Worm (Caenorhabditis elegans) whole organism, young adult: ENCODE results near the gene F47B8.3.

Source experiments
- D2030.7 ChIP-seq: fragments of 200-800 bp; sonication (Bioruptor generic); IDR thresholded peaks from 2 replicates; pipeline ENCODE4 v1.3.6; 2022; ENCODE audit warnings: missing genetic modification reagents, missing genetic modification characterization, missing compliant biosample characterization
- ama-1 ChIP-seq, 3 experiments: fragments of 150-350 bp in 1 of 3; sonication (generic microtip) in 2 of 3; optimal IDR thresholded peaks; 2 replicates each; lab custom pipeline; 2014 to 2018; ENCODE audit warnings: missing biosample characterization in 2 of 3, missing genetic modification characterization in 2 of 3, missing genetic modification reagents in 2 of 3
- athp-1 ChIP-seq: sonication (generic microtip); optimal IDR thresholded peaks from 2 replicates; lab custom pipeline; 2017; ENCODE audit warnings: mild to moderate bottlenecking, missing genetic modification characterization, missing compliant biosample characterization
- dpl-1 ChIP-seq: fragments of 150-350 bp; optimal IDR thresholded peaks from 2 replicates; lab custom pipeline; 2014; ENCODE audit warnings: missing biosample characterization, missing genetic modification reagents, missing genetic modification characterization
- egl-44 ChIP-seq: fragments of 200-800 bp; sonication (Bioruptor generic); IDR thresholded peaks from 2 replicates; pipeline ENCODE4 v1.3.6; 2022; ENCODE audit warnings: missing genetic modification reagents, missing genetic modification characterization, missing compliant biosample characterization
- fkh-3 ChIP-seq: sonication (generic microtip); optimal IDR thresholded peaks from 2 replicates; lab custom pipeline; 2016; ENCODE audit warnings: mild to moderate bottlenecking, missing genetic modification characterization, missing compliant biosample characterization
- hlh-12 ChIP-seq: sonication (generic microtip); optimal IDR thresholded peaks from 2 replicates; lab custom pipeline; 2016; ENCODE audit warnings: missing genetic modification characterization, missing compliant biosample characterization
- lsy-27 ChIP-seq: sonication (generic microtip); optimal IDR thresholded peaks from 2 replicates; lab custom pipeline; 2017; ENCODE audit warnings: missing genetic modification characterization, mild to moderate bottlenecking, missing compliant biosample characterization, antibody characterized with exemption, missing genotype, borderline replicate concordance; ENCODE audit not compliant: insufficient read depth
- mcd-1 ChIP-seq: fragments of 200-800 bp; sonication (Bioruptor generic); IDR thresholded peaks from 2 replicates; pipeline ENCODE4 v1.3.6; 2022; ENCODE audit warnings: missing genetic modification reagents, missing genetic modification characterization, missing compliant biosample characterization
- nfya-2 ChIP-seq: fragments of 200-800 bp; sonication (Bioruptor generic); IDR thresholded peaks from 2 replicates; pipeline ENCODE4 v1.3.6; 2022; ENCODE audit warnings: missing genetic modification reagents, missing genetic modification characterization, missing compliant biosample characterization
- nhr-80 ChIP-seq: sonication (generic microtip); optimal IDR thresholded peaks from 2 replicates; lab custom pipeline; 2016; ENCODE audit warnings: missing genetic modification characterization, missing compliant biosample characterization
- pbrm-1 ChIP-seq: fragments of 200-800 bp; sonication (Bioruptor generic); IDR thresholded peaks from 2 replicates; pipeline ENCODE4 v1.3.6; 2022; ENCODE audit warnings: missing genetic modification reagents, missing genetic modification characterization, missing compliant biosample characterization
- unc-62 ChIP-seq: fragments of 150-350 bp; optimal IDR thresholded peaks from 2 replicates; lab custom pipeline; 2014; ENCODE audit warnings: missing biosample characterization, missing genetic modification reagents, missing genetic modification characterization

DNA sequence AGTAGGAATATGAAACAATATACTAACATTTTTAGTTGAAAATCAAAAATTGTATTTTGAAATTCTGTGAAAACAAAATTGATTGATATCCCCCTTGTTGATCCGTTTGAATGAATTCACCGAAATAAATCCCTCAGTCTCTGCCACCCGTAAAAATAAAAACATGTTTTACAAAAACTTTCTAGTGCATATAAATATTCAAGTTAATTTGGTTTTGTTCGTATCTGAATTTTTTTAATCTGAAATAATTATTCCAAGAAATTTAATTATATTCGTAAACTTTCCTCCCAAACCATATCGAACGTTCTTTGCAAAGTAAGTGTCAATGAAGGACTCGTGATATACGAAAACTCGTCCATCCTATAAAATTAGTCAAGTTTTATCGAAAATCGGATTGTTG is 49.8 kb downstream of the F47B8.3 start, which contains the start of gene F40G12.6:
- TF ChIP-seq ama-1 (optimal IDR thresholded peaks at IDR 0.05; lab: Kevin White, UChicago), result no peak
- TF ChIP-seq ama-1 (GFP tag; optimal IDR thresholded peaks at IDR 0.05; lab: Kevin White, UChicago), result no peak
- no peak for TF ChIP-seq pbrm-1 (GFP tag; lab: Robert Waterston, UW)
- no peak for TF ChIP-seq dpl-1 (GFP tag; lab: Kevin White, UChicago)
- no peak for TF ChIP-seq athp-1 (tag; lab: Kevin White, UChicago)
- TF ChIP-seq nhr-80 (tag; lab: Kevin White, UChicago), result no peak
- no peak for TF ChIP-seq nfya-2 (GFP tag; lab: Robert Waterston, UW)
- TF ChIP-seq fkh-3 (tag; lab: Kevin White, UChicago), result no peak
- TF ChIP-seq D2030.7 (GFP tag; lab: Robert Waterston, UW), result no peak
- no peak for TF ChIP-seq lsy-27 (tag; lab: Kevin White, UChicago)
- no peak for TF ChIP-seq egl-44
- TF ChIP-seq unc-62 (GFP tag; lab: Kevin White, UChicago), result no peak
- TF ChIP-seq mcd-1, result no peak
- no peak for TF ChIP-seq hlh-12
